Worm (Caenorhabditis elegans) whole organism, L4 larva: ENCODE results near the gene C04G2.10.

Source experiments
- ama-1 ChIP-seq: fragments of 150-350 bp; optimal IDR thresholded peaks from 2 replicates; lab custom pipeline; 2014; ENCODE audit warnings: inconsistent platforms, mixed read lengths
- dve-1 ChIP-seq: sonication (generic microtip); optimal IDR thresholded peaks from 2 replicates; lab custom pipeline; 2017; ENCODE audit warnings: antibody characterized with exemption, mild to moderate bottlenecking, missing genetic modification characterization, missing compliant biosample characterization; ENCODE audit not compliant: insufficient read depth
- fkh-10 ChIP-seq: fragments of 150-350 bp; optimal IDR thresholded peaks from 2 replicates; lab custom pipeline; 2014; ENCODE audit warnings: missing biosample characterization, missing genetic modification reagents, missing genetic modification characterization
- lin-39 ChIP-seq: fragments of 150-350 bp; optimal IDR thresholded peaks from 2 replicates; lab custom pipeline; 2014; ENCODE audit warnings: missing biosample characterization, missing genetic modification reagents, missing genetic modification characterization
- lsy-2 ChIP-seq, 2 experiments: fragments of 150-350 bp in 1 of 2; sonication (generic microtip) in 1 of 2; optimal IDR thresholded peaks; 2 replicates each; lab custom pipeline; 2014 to 2017; ENCODE audit warnings: missing biosample characterization in 2 of 2, missing genetic modification characterization in 2 of 2
- mdl-1 ChIP-seq, 2 experiments: fragments of 150-350 bp in 1 of 2; sonication (generic microtip) in 1 of 2; optimal IDR thresholded peaks; 2 replicates each; lab custom pipeline; 2014 to 2017; ENCODE audit warnings: missing biosample characterization in 2 of 2, missing genetic modification characterization in 2 of 2
- nhr-11 ChIP-seq: fragments of 150-350 bp; optimal IDR thresholded peaks from 2 replicates; lab custom pipeline; 2014; ENCODE audit warnings: missing biosample characterization, missing genetic modification characterization
- nhr-28 ChIP-seq: fragments of 150-350 bp; optimal IDR thresholded peaks from 2 replicates; lab custom pipeline; 2014; ENCODE audit warnings: missing biosample characterization, missing genetic modification characterization
- pha-4 ChIP-seq, 2 experiments: fragments of 150-350 bp in 1 of 2; fragments of 200-800 bp in 1 of 2; sonication (Bioruptor generic) in 1 of 2; IDR thresholded peaks in 1 of 2; optimal IDR thresholded peaks in 1 of 2; 2 replicates each; pipeline versions ENCODE4 v1.3.6 to Lab custom; 2014 to 2022; ENCODE audit warnings: missing genetic modification characterization in 2 of 2, missing genetic modification reagents in 2 of 2, missing biosample characterization in 1 of 2, missing compliant biosample characterization in 1 of 2
- unc-62 ChIP-seq, 3 experiments: fragments of 150-350 bp in 1 of 3; sonication (generic microtip); optimal IDR thresholded peaks in 2 of 3; peaks in 1 of 3; 1 replicate in 1 of 3; 2 replicates in 2 of 3; lab custom pipeline; 2014 to 2017; ENCODE audit warnings: missing biosample characterization in 3 of 3, missing genetic modification characterization in 3 of 3, missing genetic modification reagents in 3 of 3, missing genotype in 1 of 3

ce11 chrIV:10075034-10075510 is 40.2 kb upstream of the C04G2.10 start, which contains the start of the genes ttbk-4 and W01B6.4:
- TF ChIP-seq ama-1 (lab: Kevin White, UChicago) (no peak), fkh-10 (GFP tag; lab: Kevin White, UChicago) (no peak), unc-62 (GFP tag; optimal IDR thresholded peaks at IDR 0.05 in 1 of 2; lab: Kevin White, UChicago) (peak in 1 of 2 experiments; percentile 2), unc-62 (tag; optimal IDR thresholded peaks at IDR 0.05; lab: Kevin White, UChicago) (no peak), dve-1 (tag; lab: Kevin White, UChicago) (no peak), pha-4 (GFP tag; IDR thresholded peaks at IDR 0.05; lab: Robert Waterston, UW) (no peak), pha-4 (tag; optimal IDR thresholded peaks at IDR 0.05; lab: Kevin White, UChicago) (no peak), lin-39 (no peak), mdl-1 (tag; optimal IDR thresholded peaks at IDR 0.05; lab: Kevin White, UChicago) (no peak), nhr-11 (tag; lab: Kevin White, UChicago) (no peak), nhr-28 (no peak), lsy-2 (tag; optimal IDR thresholded peaks at IDR 0.05; lab: Kevin White, UChicago) (no peak)
